Worm (Caenorhabditis elegans) whole organism, midembryonic: Measurements from ENCODE around the gene letm-1.

Source experiments
- cog-1 ChIP-seq: sonication (generic microtip); optimal IDR thresholded peaks from 2 replicates; lab custom pipeline; 2016; ENCODE audit warnings: missing genetic modification characterization, missing compliant biosample characterization
- flt-1 ChIP-seq: fragments of 200-800 bp; sonication (Bioruptor generic); IDR thresholded peaks from 2 replicates; pipeline ENCODE4 v1.3.6; 2022; ENCODE audit warnings: missing genetic modification characterization, missing compliant biosample characterization
- ref-1 ChIP-seq: fragments of 200-800 bp; sonication (Bioruptor generic); conservative IDR thresholded peaks from 2 replicates; pipeline ENCODE4 v1.3.6; 2022; ENCODE audit warnings: missing genetic modification reagents, missing genetic modification characterization, missing compliant biosample characterization
- tab-1 ChIP-seq: fragments of 200-800 bp; sonication (Bioruptor generic); IDR thresholded peaks from 2 replicates; pipeline ENCODE4 v1.3.6; 2022; ENCODE audit warnings: missing genetic modification characterization, missing compliant biosample characterization
- ztf-23 ChIP-seq: fragments of 200-800 bp; sonication (Bioruptor generic); IDR thresholded peaks from 2 replicates; pipeline ENCODE4 v1.3.6; 2022; ENCODE audit warnings: missing genetic modification reagents, missing genetic modification characterization, missing compliant biosample characterization
- ztf-29 ChIP-seq: fragments of 200-800 bp; sonication (Bioruptor generic); IDR thresholded peaks from 2 replicates; pipeline ENCODE4 v1.3.6; 2022; ENCODE audit warnings: missing genetic modification reagents, missing genetic modification characterization, missing compliant biosample characterization

DNA sequence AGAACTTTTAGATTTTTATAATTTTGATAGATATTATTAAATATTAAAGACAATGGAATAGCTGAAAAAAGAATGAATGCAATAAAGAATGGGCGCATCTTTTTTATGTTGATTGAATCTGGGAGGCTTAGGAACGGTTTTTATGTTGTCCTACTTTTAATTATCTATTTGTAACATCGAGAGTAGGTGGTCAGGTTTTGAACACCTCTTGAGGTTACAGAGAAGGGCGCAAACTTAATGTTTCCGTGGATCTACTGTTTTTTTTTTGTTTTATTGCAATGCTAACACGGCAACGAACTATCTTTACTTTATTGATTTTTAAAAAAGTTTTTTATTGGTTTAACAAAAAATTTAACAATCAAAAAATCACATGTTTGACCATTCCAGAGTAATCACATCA, 47.2 kb upstream of the letm-1 start, which contains the start of gene F53F4.7:
- TF ChIP-seq ztf-29 (no peak), cog-1 (tag; lab: Kevin White, UChicago) (no peak), flt-1 (GFP tag; lab: Robert Waterston, UW) (no peak), ref-1 (no peak), tab-1 (GFP tag; lab: Robert Waterston, UW) (no peak), ztf-23 (GFP tag; lab: Robert Waterston, UW) (no peak)
